Fruit fly (Drosophila melanogaster) whole organism, wandering third instar larva: ENCODE measurements around the gene SsRbeta.

Experiments
- Abd-B ChIP-seq: fragments of >200 bp; optimal IDR thresholded peaks from 2 replicates; lab custom pipeline; 2017; ENCODE audit warnings: missing biosample characterization, missing genetic modification characterization
- CG32264 ChIP-seq: fragments of 200-800 bp; sonication (Bioruptor generic); optimal IDR thresholded peaks from 2 replicates; lab custom pipeline; 2016; ENCODE audit warnings: missing biosample characterization, missing genetic modification characterization
- CrebA ChIP-seq: fragments of 200-800 bp; sonication (Bioruptor generic); optimal IDR thresholded peaks from 2 replicates; lab custom pipeline; 2016; ENCODE audit warnings: missing biosample characterization, mild to moderate bottlenecking, missing genetic modification characterization, borderline replicate concordance
- Hnf4 ChIP-seq: fragments of 200-800 bp; sonication (Bioruptor generic); optimal IDR thresholded peaks from 2 replicates; lab custom pipeline; 2016; ENCODE audit warnings: missing biosample characterization, mild to moderate bottlenecking, missing genetic modification characterization
- Hr83 ChIP-seq: fragments of 200-300 bp; sonication (Bioruptor generic); optimal IDR thresholded peaks from 2 replicates; lab custom pipeline; 2016; ENCODE audit warnings: missing biosample characterization, mild to moderate bottlenecking, missing genetic modification characterization, moderate library complexity; ENCODE audit not compliant: poor library complexity, severe bottlenecking
- Mio ChIP-seq: sonication (Bioruptor generic); optimal IDR thresholded peaks from 2 replicates; lab custom pipeline; 2016; ENCODE audit warnings: missing biosample characterization, missing genetic modification characterization
- Myc ChIP-seq: fragments of >200 bp; optimal IDR thresholded peaks from 2 replicates; lab custom pipeline; 2017
- N ChIP-seq: fragments of >200 bp; optimal IDR thresholded peaks from 2 replicates; lab custom pipeline; 2018; ENCODE audit warnings: missing biosample characterization, missing external identifiers, missing genetic modification characterization
- OdsH ChIP-seq: fragments of 200-800 bp; sonication (Bioruptor generic); optimal IDR thresholded peaks from 2 replicates; lab custom pipeline; 2016; ENCODE audit warnings: missing biosample characterization, mild to moderate bottlenecking, missing genetic modification characterization
- br ChIP-seq: fragments of 200-800 bp; sonication (Bioruptor generic); optimal IDR thresholded peaks from 2 replicates; lab custom pipeline; 2016; ENCODE audit warnings: missing biosample characterization, missing genetic modification characterization
- dmrt93B ChIP-seq: fragments of 200-800 bp; sonication (Bioruptor generic); optimal IDR thresholded peaks from 2 replicates; lab custom pipeline; 2018; ENCODE audit warnings: missing biosample characterization, mild to moderate bottlenecking, missing genetic modification characterization
- fru ChIP-seq: fragments of 200-800 bp; sonication (Bioruptor generic); optimal IDR thresholded peaks from 3 replicates; lab custom pipeline; 2016; ENCODE audit warnings: missing biosample characterization, mild to moderate bottlenecking, missing genetic modification characterization
- sage ChIP-seq: fragments of 200-800 bp; sonication (Bioruptor generic); optimal IDR thresholded peaks from 2 replicates; lab custom pipeline; 2016; ENCODE audit warnings: missing biosample characterization, mild to moderate bottlenecking, missing genetic modification characterization

DNA sequence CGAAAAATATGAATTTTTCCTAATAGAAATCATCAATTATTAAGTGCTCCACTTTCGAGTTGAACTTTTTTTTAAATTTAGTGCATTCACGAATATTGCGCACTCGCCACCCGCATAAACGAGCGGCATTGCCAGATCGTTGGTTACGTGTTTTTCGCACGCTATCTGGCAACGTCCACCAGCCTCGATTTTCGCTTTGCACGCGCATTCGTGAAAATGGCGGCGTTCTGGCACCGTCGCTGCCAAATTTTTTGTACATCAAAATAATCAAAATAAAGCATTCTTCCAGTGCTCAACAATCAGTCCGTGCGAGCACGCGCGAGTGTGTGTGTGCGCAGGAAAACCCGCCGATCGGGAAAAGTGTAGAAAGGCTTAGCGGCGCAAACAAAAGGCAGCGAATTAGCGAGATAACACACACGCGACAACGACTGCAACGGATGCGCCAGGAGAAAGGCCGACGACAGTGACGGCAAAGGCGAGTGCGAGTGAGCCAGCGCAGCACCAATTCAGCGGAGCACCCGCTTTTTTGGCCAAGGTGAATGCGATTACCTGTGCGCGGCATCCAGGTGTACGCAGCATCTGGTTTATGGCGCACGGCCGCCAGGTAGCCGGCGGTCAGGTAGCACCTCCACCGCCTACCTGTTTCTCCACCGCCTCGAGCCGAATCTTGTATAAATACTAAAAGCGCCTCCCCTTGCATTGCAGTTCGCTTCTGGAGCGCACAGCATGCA lies 15.6 kb upstream of the SsRbeta start:
- TF ChIP-seq Myc (lab: Kevin White, UChicago), result no peak
- no peak for TF ChIP-seq dmrt93B (GFP tag; lab: Kevin White, UChicago)
- TF ChIP-seq Abd-B (GFP tag; lab: Kevin White, UChicago), result no peak
- TF ChIP-seq OdsH (GFP tag; lab: Kevin White, UChicago), result peak; percentile 92
- TF ChIP-seq Hr83 (GFP tag; lab: Kevin White, UChicago), result peak; percentile 73
- TF ChIP-seq Mio (GFP tag; lab: Kevin White, UChicago), result peak; percentile 61
- peak; percentile 74 for TF ChIP-seq sage (GFP tag; lab: Kevin White, UChicago)
- peak; percentile 90 for TF ChIP-seq br (GFP tag; lab: Kevin White, UChicago)
- TF ChIP-seq CrebA, result no peak
- TF ChIP-seq Hnf4 (GFP tag; lab: Kevin White, UChicago), result peak; percentile 86
- peak; percentile 77 for TF ChIP-seq CG32264 (GFP tag; lab: Kevin White, UChicago)
- no peak for TF ChIP-seq N (GFP tag; lab: Kevin White, UChicago)
- TF ChIP-seq fru, result peak; percentile 93
